Fruit fly (Drosophila melanogaster) whole organism, embryonic: ENCODE results near the gene qless.

Experiments used
- Abd-B ChIP-seq: fragments of 200-800 bp; sonication (Bioruptor generic); optimal IDR thresholded peaks from 2 replicates; lab custom pipeline; 2018; ENCODE audit warnings: missing biosample characterization, mild to moderate bottlenecking, missing genetic modification characterization, moderate library complexity
- B-H2 ChIP-seq: fragments of 200-800 bp; sonication (Bioruptor generic); optimal IDR thresholded peaks from 2 replicates; lab custom pipeline; 2018; ENCODE audit warnings: missing biosample characterization, mild to moderate bottlenecking, missing genetic modification characterization
- BEAF-32 ChIP-seq: fragments of 200-800 bp; sonication (Bioruptor generic); optimal IDR thresholded peaks from 3 replicates; lab custom pipeline; 2017; ENCODE audit warnings: missing biosample characterization, missing genetic modification characterization, mild to moderate bottlenecking, moderate library complexity, missing genetic modification reagents
- CG12769 ChIP-seq: fragments of 200-800 bp; sonication (Bioruptor generic); optimal IDR thresholded peaks from 2 replicates; lab custom pipeline; 2019; ENCODE audit warnings: missing biosample characterization, mild to moderate bottlenecking, missing genetic modification characterization, moderate library complexity
- CG13624 ChIP-seq: fragments of 200-800 bp; sonication (Bioruptor generic); optimal IDR thresholded peaks from 2 replicates; lab custom pipeline; 2016; ENCODE audit warnings: missing biosample characterization, missing genetic modification characterization
- CG13894 ChIP-seq: fragments of 200-800 bp; sonication (Bioruptor generic); optimal IDR thresholded peaks from 3 replicates; lab custom pipeline; 2018; ENCODE audit warnings: missing biosample characterization, mild to moderate bottlenecking, missing genetic modification characterization, moderate library complexity
- CG14710 ChIP-seq: fragments of 200-800 bp; sonication (Bioruptor generic); optimal IDR thresholded peaks from 3 replicates; lab custom pipeline; 2019; ENCODE audit warnings: missing biosample characterization, mild to moderate bottlenecking, missing genetic modification characterization, moderate library complexity
- CG1603 ChIP-seq: fragments of 200-800 bp; sonication (Bioruptor generic); optimal IDR thresholded peaks from 2 replicates; lab custom pipeline; 2019; ENCODE audit warnings: missing biosample characterization, mild to moderate bottlenecking, missing genetic modification characterization, moderate library complexity
- CG17186 ChIP-seq: fragments of 200-800 bp; sonication (Bioruptor generic); optimal IDR thresholded peaks from 3 replicates; lab custom pipeline; 2017; ENCODE audit warnings: missing biosample characterization, missing genetic modification reagents, missing genetic modification characterization
- CG17802 ChIP-seq: fragments of 200-800 bp; sonication (Bioruptor generic); optimal IDR thresholded peaks from 2 replicates; lab custom pipeline; 2018; ENCODE audit warnings: missing biosample characterization, mild to moderate bottlenecking, missing genetic modification characterization, moderate library complexity
- CG1792 ChIP-seq: fragments of 200-800 bp; sonication (Bioruptor generic); optimal IDR thresholded peaks from 2 replicates; lab custom pipeline; 2016; ENCODE audit warnings: missing biosample characterization, missing genetic modification characterization
- CG33213 ChIP-seq: fragments of 200-800 bp; sonication (Bioruptor generic); optimal IDR thresholded peaks from 3 replicates; lab custom pipeline; 2016; ENCODE audit warnings: missing biosample characterization, missing genetic modification characterization
- CG3847 ChIP-seq: fragments of 200-800 bp; sonication (Bioruptor generic); IDR thresholded peaks from 2 replicates; pipeline ENCODE4 v1.3.6; 2022; ENCODE audit warnings: missing biosample characterization, missing genetic modification characterization
- CG9727 ChIP-seq: fragments of 200-800 bp; sonication (Bioruptor generic); optimal IDR thresholded peaks from 3 replicates; lab custom pipeline; 2017; ENCODE audit warnings: missing biosample characterization, mild to moderate bottlenecking, missing genetic modification characterization
- CG9797 ChIP-seq: fragments of 200-800 bp; sonication (Bioruptor generic); optimal IDR thresholded peaks from 3 replicates; lab custom pipeline; 2018; ENCODE audit warnings: missing biosample characterization, mild to moderate bottlenecking, missing genetic modification characterization
- CTCF ChIP-seq: fragments of 200-800 bp; sonication (Bioruptor generic); optimal IDR thresholded peaks from 2 replicates; lab custom pipeline; 2017; ENCODE audit warnings: missing biosample characterization, mild to moderate bottlenecking, missing genetic modification characterization, moderate library complexity
- CrebB ChIP-seq: fragments of 200-800 bp; sonication (Bioruptor generic); optimal IDR thresholded peaks from 3 replicates; lab custom pipeline; 2018; ENCODE audit warnings: missing biosample characterization, mild to moderate bottlenecking, missing genetic modification characterization
- D ChIP-seq, 2 experiments: fragments of 200-800 bp in 1 of 2; fragments of >200 bp in 1 of 2; sonication (Bioruptor generic) in 1 of 2; optimal IDR thresholded peaks; 2 replicates in 1 of 2; 3 replicates in 1 of 2; lab custom pipeline; 2017; ENCODE audit warnings: mild to moderate bottlenecking in 1 of 2, missing biosample characterization in 1 of 2, missing genetic modification characterization in 1 of 2, missing genetic modification reagents in 1 of 2
- D19A ChIP-seq: fragments of 200-800 bp; optimal IDR thresholded peaks from 3 replicates; lab custom pipeline; 2019; ENCODE audit warnings: missing biosample characterization, mild to moderate bottlenecking, missing genetic modification characterization, moderate library complexity
- Deaf1 ChIP-seq: fragments of 200-800 bp; optimal IDR thresholded peaks from 3 replicates; lab custom pipeline; 2019; ENCODE audit warnings: missing biosample characterization, mild to moderate bottlenecking, missing genetic modification characterization, moderate library complexity
- Dek ChIP-seq: fragments of 200-800 bp; sonication (Bioruptor generic); optimal IDR thresholded peaks from 3 replicates; lab custom pipeline; 2019; ENCODE audit warnings: missing biosample characterization, mild to moderate bottlenecking, missing genetic modification characterization, moderate library complexity
- Dref ChIP-seq: fragments of 200-800 bp; sonication (Bioruptor generic); IDR thresholded peaks from 2 replicates; pipeline ENCODE4 v1.3.6; 2022; ENCODE audit warnings: missing biosample characterization, missing genetic modification characterization
- Ets97D ChIP-seq: fragments of 200-800 bp; sonication (Bioruptor generic); optimal IDR thresholded peaks from 3 replicates; lab custom pipeline; 2016; ENCODE audit warnings: missing biosample characterization, missing genetic modification characterization
- Gug ChIP-seq: fragments of 200-800 bp; sonication (Bioruptor generic); IDR thresholded peaks from 4 replicates; pipeline ENCODE4 v1.3.6; 2022; ENCODE audit warnings: missing biosample characterization, missing genetic modification characterization
- Hmr ChIP-seq: fragments of 200-800 bp; sonication (Bioruptor generic); optimal IDR thresholded peaks from 3 replicates; lab custom pipeline; 2017; ENCODE audit warnings: mild to moderate bottlenecking, missing biosample characterization, missing genetic modification reagents, missing genetic modification characterization
- Mad ChIP-seq: fragments of 200-800 bp; sonication (Bioruptor generic); optimal IDR thresholded peaks from 2 replicates; lab custom pipeline; 2016; ENCODE audit warnings: missing biosample characterization, missing genetic modification characterization
- Med ChIP-seq: fragments of 200-800 bp; sonication (Bioruptor generic); peaks from one replicate; lab custom pipeline; 2016; ENCODE audit warnings: missing biosample characterization, missing genetic modification characterization, mild to moderate bottlenecking, inconsistent platforms, moderate library complexity
- Myb ChIP-seq: fragments of 200-800 bp; sonication (Bioruptor generic); optimal IDR thresholded peaks from 2 replicates; lab custom pipeline; 2016; ENCODE audit warnings: missing biosample characterization, missing genetic modification characterization
- Pdp1 ChIP-seq, 2 experiments: fragments of 200-800 bp; sonication (Bioruptor generic); optimal IDR thresholded peaks; 3 replicates each; lab custom pipeline; 2016; ENCODE audit warnings: missing biosample characterization in 2 of 2, missing genetic modification characterization in 2 of 2, mild to moderate bottlenecking in 1 of 2, moderate library complexity in 1 of 2
- Rx ChIP-seq: fragments of 200-800 bp; sonication (Bioruptor generic); IDR thresholded peaks from 2 replicates; pipeline ENCODE4 v1.3.6; 2022; ENCODE audit warnings: missing biosample characterization, missing genetic modification characterization
- Side ChIP-seq: fragments of 200-800 bp; sonication (Bioruptor generic); optimal IDR thresholded peaks from 2 replicates; lab custom pipeline; 2016; ENCODE audit warnings: missing biosample characterization, missing genetic modification characterization
- Sin3A ChIP-seq: fragments of >200 bp; optimal IDR thresholded peaks from 2 replicates; lab custom pipeline; 2018
- Sry-δ ChIP-seq: fragments of 200-800 bp; sonication (Bioruptor generic); optimal IDR thresholded peaks from 2 replicates; lab custom pipeline; 2016; ENCODE audit warnings: missing biosample characterization, missing genetic modification characterization
- cad ChIP-seq: fragments of >200 bp; optimal IDR thresholded peaks from 2 replicates; lab custom pipeline; 2017; ENCODE audit warnings: missing biosample characterization, missing genetic modification characterization
- cg ChIP-seq: fragments of 200-800 bp; sonication (Bioruptor generic); optimal IDR thresholded peaks from 3 replicates; lab custom pipeline; 2019; ENCODE audit warnings: missing biosample characterization, mild to moderate bottlenecking, missing genetic modification characterization, moderate library complexity
- cwo ChIP-seq: fragments of 200-800 bp; sonication (Bioruptor generic); optimal IDR thresholded peaks from 3 replicates; lab custom pipeline; 2017; ENCODE audit warnings: missing biosample characterization, missing genetic modification characterization, mild to moderate bottlenecking, moderate library complexity, missing genetic modification reagents
- ewg ChIP-seq: fragments of 200-800 bp; sonication (Bioruptor generic); optimal IDR thresholded peaks from 3 replicates; lab custom pipeline; 2017; ENCODE audit warnings: mild to moderate bottlenecking, missing biosample characterization, missing genetic modification reagents, missing genetic modification characterization
- lilli ChIP-seq: fragments of 200-800 bp; sonication (Bioruptor generic); optimal IDR thresholded peaks from 3 replicates; lab custom pipeline; 2016; ENCODE audit warnings: missing biosample characterization, missing genetic modification characterization
- phol ChIP-seq: fragments of 200-800 bp; sonication (Bioruptor generic); optimal IDR thresholded peaks from 3 replicates; lab custom pipeline; 2018; ENCODE audit warnings: missing biosample characterization, mild to moderate bottlenecking, missing genetic modification characterization, moderate library complexity
- pita ChIP-seq: fragments of 200-800 bp; sonication (Bioruptor generic); optimal IDR thresholded peaks from 2 replicates; lab custom pipeline; 2017; ENCODE audit warnings: missing biosample characterization, mild to moderate bottlenecking, missing genetic modification characterization
- pzg ChIP-seq: fragments of 200-800 bp; sonication (Bioruptor generic); optimal IDR thresholded peaks from 3 replicates; lab custom pipeline; 2018; ENCODE audit warnings: missing biosample characterization, mild to moderate bottlenecking, missing genetic modification characterization, moderate library complexity
- repo ChIP-seq: fragments of 200-800 bp; sonication (Bioruptor generic); optimal IDR thresholded peaks from 2 replicates; lab custom pipeline; 2016; ENCODE audit warnings: missing biosample characterization, missing genetic modification characterization
- sna ChIP-seq: fragments of 200-800 bp; sonication (Bioruptor generic); IDR thresholded peaks from 2 replicates; pipeline ENCODE4 v1.3.6; 2022; ENCODE audit warnings: missing biosample characterization, missing genetic modification characterization; ENCODE audit not compliant: partially characterized antibody
- tll ChIP-seq, 2 experiments: fragments of 200-800 bp in 1 of 2; fragments of >200 bp in 1 of 2; sonication (Bioruptor generic) in 1 of 2; optimal IDR thresholded peaks; 2 replicates each; lab custom pipeline; 2017 to 2019; ENCODE audit warnings: missing biosample characterization in 2 of 2, missing genetic modification characterization in 2 of 2, mild to moderate bottlenecking in 1 of 2, moderate library complexity in 1 of 2
- zen ChIP-seq: fragments of 200-800 bp; sonication (Bioruptor generic); optimal IDR thresholded peaks from 3 replicates; lab custom pipeline; 2018; ENCODE audit warnings: missing biosample characterization, mild to moderate bottlenecking, missing genetic modification characterization, moderate library complexity

Gene qless

dm6 chr3R:31221337-31222047, 30.9 kb downstream of the qless start (continued):
- TF ChIP-seq repo (GFP tag; lab: Kevin White, UChicago) = no peak
- peak; percentile 65 for TF ChIP-seq cad (GFP tag; lab: Kevin White, UChicago)
- TF ChIP-seq D (optimal IDR thresholded peaks at IDR 0.05; lab: Kevin White, UChicago) = peak; percentile 80
- no peak for TF ChIP-seq D (GFP tag; optimal IDR thresholded peaks at IDR 0.05; lab: Kevin White, UChicago)
- TF ChIP-seq cwo (GFP tag; lab: Kevin White, UChicago) = peak; percentile 73

dm6 chr3R:31220456-31221336, 31.7 kb downstream of the qless start, which contains the start of gene CG12054:
CG12054 (plus strand) TSS chr3R:31220702.
- TF ChIP-seq pita (peak; percentile 54), Rx (no peak), Mad (GFP tag; lab: Kevin White, UChicago) (peak; percentile 17), Gug (peak; percentile 3; the same call in 1 of the 4 replicates), CG12769 (tag; lab: Kevin White, UChicago) (peak; percentile 9), Dref (GFP tag; lab: Robert Waterston, UW) (no peak), CG33213 (GFP tag; lab: Kevin White, UChicago) (peak; percentile 26), B-H2 (GFP tag; lab: Kevin White, UChicago) (peak; percentile 37), sna (GFP tag; lab: Robert Waterston, UW) (no peak), tll (GFP tag; optimal IDR thresholded peaks at IDR 0.05; lab: Kevin White, UChicago) (no peak), Sin3A (lab: Kevin White, UChicago) (peak; percentile 73), CG9727 (peak; percentile 38), Side (GFP tag; lab: Kevin White, UChicago) (peak; percentile 5), CrebB (peak; percentile 42), cg (GFP tag; lab: Kevin White, UChicago) (peak; percentile 97), Med (GFP tag; lab: Kevin White, UChicago) (peak; percentile 79), CG9797 (GFP tag; lab: Kevin White, UChicago) (peak; percentile 91), CG1603 (tag; lab: Kevin White, UChicago) (peak; percentile 63), pzg (GFP tag; lab: Kevin White, UChicago) (peak; percentile 91), CG14710 (tag; lab: Kevin White, UChicago) (no peak), lilli (peak; percentile 9), Pdp1 (GFP tag; optimal IDR thresholded peaks at IDR 0.05; lab: Kevin White, UChicago) (peak in 1 of 2 experiments; percentile 100), CG13894 (tag; lab: Kevin White, UChicago) (peak; percentile 7), zen (tag; lab: Kevin White, UChicago) (peak; percentile 34), Dek (tag; lab: Kevin White, UChicago) (peak; percentile 12), phol (tag; lab: Kevin White, UChicago) (peak; percentile 2), Sry-δ (GFP tag; lab: Kevin White, UChicago) (peak; percentile 70), CTCF (GFP tag; lab: Kevin White, UChicago) (peak; percentile 60), Ets97D (GFP tag; lab: Kevin White, UChicago) (peak; percentile 28), Myb (peak; percentile 3), Hmr (peak; percentile 20), ewg (GFP tag; lab: Kevin White, UChicago) (peak; percentile 71), BEAF-32 (GFP tag; lab: Kevin White, UChicago) (peak; percentile 50), CG13624 (GFP tag; lab: Kevin White, UChicago) (peak; percentile 16), Deaf1 (peak; percentile 0), CG17186 (GFP tag; lab: Kevin White, UChicago) (peak; percentile 9), Abd-B (GFP tag; lab: Kevin White, UChicago) (peak; percentile 59), D19A (no peak), CG1792 (peak; percentile 14), CG17802 (tag; lab: Kevin White, UChicago) (no peak), CG3847 (GFP tag; lab: Robert Waterston, UW) (no peak)
